Worm (Caenorhabditis elegans) whole organism, L3 larva: Measurements from ENCODE around the gene R05H11.2.

ENCODE experiments used
- ama-1 ChIP-seq: fragments of 150-350 bp; optimal IDR thresholded peaks from 2 replicates; lab custom pipeline; 2018
- ceh-82 ChIP-seq: fragments of 150-350 bp; optimal IDR thresholded peaks from 2 replicates; lab custom pipeline; 2014; ENCODE audit warnings: missing biosample characterization, missing genetic modification characterization
- nhr-23 ChIP-seq: fragments of 150-350 bp; optimal IDR thresholded peaks from 2 replicates; lab custom pipeline; 2014; ENCODE audit warnings: missing biosample characterization, missing genetic modification reagents, missing genetic modification characterization
- unc-62 ChIP-seq: fragments of 150-350 bp; sonication (generic microtip); optimal IDR thresholded peaks from 4 replicates; lab custom pipeline; 2014; ENCODE audit warnings: missing biosample characterization, missing genetic modification reagents, missing genetic modification characterization

ce11 chrIII:6820343-6820985 lies 22.4 kb downstream of the R05H11.2 start, which contains the start of gene ten-1:
- TF ChIP-seq nhr-23 (tag; lab: Kevin White, UChicago) (no peak), ceh-82 (tag; lab: Kevin White, UChicago) (no peak), unc-62 (no peak), ama-1 (lab: Kevin White, UChicago) (no peak)
